Worm (Caenorhabditis elegans) whole organism, late embryonic: ENCODE results near the gene ncap-1.

Source experiments
- F13H6.1 ChIP-seq: sonication (generic microtip); optimal IDR thresholded peaks from 2 replicates; lab custom pipeline; 2016; ENCODE audit warnings: missing genetic modification characterization, missing compliant biosample characterization
- fax-1 ChIP-seq: sonication (generic microtip); optimal IDR thresholded peaks from 2 replicates; lab custom pipeline; 2016; ENCODE audit warnings: missing genotype, missing genetic modification characterization, missing compliant biosample characterization
- fkh-10 ChIP-seq: fragments of 150-350 bp; optimal IDR thresholded peaks from 2 replicates; lab custom pipeline; 2014; ENCODE audit warnings: missing biosample characterization, missing genetic modification reagents, missing genetic modification characterization
- nhr-11 ChIP-seq: fragments of 150-350 bp; optimal IDR thresholded peaks from 2 replicates; lab custom pipeline; 2014; ENCODE audit warnings: missing biosample characterization, missing genetic modification characterization
- pros-1 ChIP-seq: fragments of 150-350 bp; optimal IDR thresholded peaks from 2 replicates; lab custom pipeline; 2014; ENCODE audit warnings: missing biosample characterization, missing genetic modification reagents, missing genetic modification characterization
- rnt-1 ChIP-seq: sonication (generic microtip); optimal IDR thresholded peaks from 2 replicates; lab custom pipeline; 2016; ENCODE audit warnings: missing genetic modification characterization, missing compliant biosample characterization
- zip-5 ChIP-seq: sonication (generic microtip); optimal IDR thresholded peaks from 2 replicates; lab custom pipeline; 2016; ENCODE audit warnings: missing genetic modification characterization, missing compliant biosample characterization

- TF ChIP-seq nhr-11 (no peak), F13H6.1 (no peak), pros-1 (no peak), rnt-1 (no peak), zip-5 (no peak), fkh-10 (GFP tag; lab: Kevin White, UChicago) (no peak), fax-1 (no peak)
These were observed 20.6 kb upstream of the ncap-1 start for ce11 chrII:2939681-2940080.
